Worm (Caenorhabditis elegans) whole organism, L3 larva: ENCODE results near the gene rnf-5.

Experiments used
- ZK546.5 ChIP-seq: sonication (generic microtip); optimal IDR thresholded peaks from 2 replicates; lab custom pipeline; 2017; ENCODE audit warnings: missing biosample characterization, missing genetic modification characterization
- ama-1 ChIP-seq: fragments of 150-350 bp; optimal IDR thresholded peaks from 2 replicates; lab custom pipeline; 2018
- ceh-82 ChIP-seq: fragments of 150-350 bp; optimal IDR thresholded peaks from 2 replicates; lab custom pipeline; 2014; ENCODE audit warnings: missing biosample characterization, missing genetic modification characterization
- elt-1 ChIP-seq: fragments of 150-350 bp; optimal IDR thresholded peaks from 2 replicates; lab custom pipeline; 2014; ENCODE audit warnings: missing biosample characterization, missing genetic modification characterization
- fos-1 ChIP-seq: fragments of 150-350 bp; optimal IDR thresholded peaks from 2 replicates; lab custom pipeline; 2014; ENCODE audit warnings: missing biosample characterization, missing genetic modification characterization
- jun-1 ChIP-seq: fragments of 150-350 bp; optimal IDR thresholded peaks from 2 replicates; lab custom pipeline; 2014; ENCODE audit warnings: missing biosample characterization, missing genetic modification reagents, missing genetic modification characterization
- mdl-1 ChIP-seq: fragments of 150-350 bp; optimal IDR thresholded peaks from 2 replicates; lab custom pipeline; 2014; ENCODE audit warnings: missing biosample characterization, missing genetic modification characterization
- sea-2 ChIP-seq: fragments of 150-350 bp; sonication (generic microtip); optimal IDR thresholded peaks from 4 replicates; lab custom pipeline; 2014; ENCODE audit warnings: missing biosample characterization, missing genetic modification reagents, missing genetic modification characterization
- tbx-2 ChIP-seq: sonication (generic microtip); optimal IDR thresholded peaks from 2 replicates; lab custom pipeline; 2016; ENCODE audit warnings: mild to moderate bottlenecking, missing genetic modification characterization, missing compliant biosample characterization
- unc-62 ChIP-seq: fragments of 150-350 bp; sonication (generic microtip); optimal IDR thresholded peaks from 4 replicates; lab custom pipeline; 2014; ENCODE audit warnings: missing biosample characterization, missing genetic modification reagents, missing genetic modification characterization
- ztf-11 ChIP-seq: fragments of 150-350 bp; optimal IDR thresholded peaks from 2 replicates; lab custom pipeline; 2014; ENCODE audit warnings: missing biosample characterization, missing genetic modification characterization
- ztf-4 ChIP-seq: fragments of 150-350 bp; optimal IDR thresholded peaks from 2 replicates; lab custom pipeline; 2014; ENCODE audit warnings: missing biosample characterization, missing genetic modification characterization

ce11 chrIII:4143170-4143569, 23.5 kb downstream of the rnf-5 start:
- TF ChIP-seq sea-2 = no peak
- TF ChIP-seq ztf-4 (tag; lab: Kevin White, UChicago) = no peak
- TF ChIP-seq jun-1 (tag; lab: Kevin White, UChicago) = no peak
- TF ChIP-seq unc-62 (GFP tag; lab: Kevin White, UChicago) = no peak
- no peak for TF ChIP-seq ama-1
- no peak for TF ChIP-seq elt-1 (tag; lab: Kevin White, UChicago)
- TF ChIP-seq ZK546.5 (tag; lab: Kevin White, UChicago) = no peak
- TF ChIP-seq mdl-1 (tag; lab: Kevin White, UChicago) = no peak
- no peak for TF ChIP-seq tbx-2 (tag; lab: Kevin White, UChicago)
- no peak for TF ChIP-seq ceh-82 (tag; lab: Kevin White, UChicago)
- no peak for TF ChIP-seq ztf-11
- no peak for TF ChIP-seq fos-1 (tag; lab: Kevin White, UChicago)
